Fruit fly (Drosophila melanogaster): Measurements from ENCODE around the gene BI-1.

Gene BI-1

dm6 chr3L:8308891-8309352, at the start of gene BI-1:
BI-1 (minus strand) TSS chr3L:8308941.
- no peak for TF ChIP-seq psq (optimal IDR thresholded peaks at IDR 0.05)

- TF ChIP-seq Myc (optimal IDR thresholded peaks at IDR 0.05) (no peak), psq (optimal IDR thresholded peaks at IDR 0.05) (no peak), ttk (optimal IDR thresholded peaks at IDR 0.05) (no peak), Sin3A (optimal IDR thresholded peaks at IDR 0.05) (no peak), h (optimal IDR thresholded peaks at IDR 0.05) (no peak), insv (optimal IDR thresholded peaks at IDR 0.05) (no peak)
Measured at dm6 chr3L:8358138-8358537, 49.4 kb upstream of the BI-1 start.

DNA sequence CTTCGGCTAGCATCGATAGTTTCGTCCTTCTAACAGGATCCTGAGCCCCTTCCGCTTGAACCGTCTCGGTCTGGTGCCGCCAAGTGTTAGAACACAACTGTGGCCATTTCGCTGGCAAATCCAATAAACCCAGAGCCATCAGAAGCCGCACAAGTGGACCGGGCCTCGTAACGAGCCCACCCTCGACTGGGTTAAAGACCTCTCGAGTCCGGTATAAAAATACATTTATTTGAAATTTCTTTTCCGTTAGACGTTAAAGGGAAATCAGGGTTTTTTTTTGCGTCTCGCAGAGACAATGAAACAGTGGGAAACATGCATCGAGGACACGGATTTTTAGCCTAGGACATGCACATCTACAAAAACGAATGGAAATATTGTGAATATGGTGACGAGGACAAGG, 47.5 kb upstream of the BI-1 start, which contains the start of gene Culd:
Gene Culd (minus strand): TSS at position 101 of the 400 bp plus-strand sequence.
- TF ChIP-seq psq (optimal IDR thresholded peaks at IDR 0.05): no peak
- no peak for TF ChIP-seq ttk (optimal IDR thresholded peaks at IDR 0.05)
- no peak for TF ChIP-seq Sin3A (optimal IDR thresholded peaks at IDR 0.05)
- no peak for TF ChIP-seq insv (optimal IDR thresholded peaks at IDR 0.05)

- TF ChIP-seq insv (optimal IDR thresholded peaks at IDR 0.05) (no peak), Myc (optimal IDR thresholded peaks at IDR 0.05) (no peak), psq (optimal IDR thresholded peaks at IDR 0.05) (no peak)
Measured at dm6 chr3L:8347346-8347745, 38.6 kb upstream of the BI-1 start.

- TF ChIP-seq ttk (optimal IDR thresholded peaks at IDR 0.05) (no peak), Sin3A (optimal IDR thresholded peaks at IDR 0.05) (no peak), h (optimal IDR thresholded peaks at IDR 0.05) (no peak), psq (optimal IDR thresholded peaks at IDR 0.05) (no peak), Myc (optimal IDR thresholded peaks at IDR 0.05) (no peak), insv (optimal IDR thresholded peaks at IDR 0.05) (no peak)
Measured at dm6 chr3L:8346100-8346980, 37.6 kb upstream of the BI-1 start, which contains the start of the genes CG7182 and GAPcenA. CG7182 (minus strand) TSS chr3L:8346382. GAPcenA (plus strand) TSS chr3L:8346561.

DNA sequence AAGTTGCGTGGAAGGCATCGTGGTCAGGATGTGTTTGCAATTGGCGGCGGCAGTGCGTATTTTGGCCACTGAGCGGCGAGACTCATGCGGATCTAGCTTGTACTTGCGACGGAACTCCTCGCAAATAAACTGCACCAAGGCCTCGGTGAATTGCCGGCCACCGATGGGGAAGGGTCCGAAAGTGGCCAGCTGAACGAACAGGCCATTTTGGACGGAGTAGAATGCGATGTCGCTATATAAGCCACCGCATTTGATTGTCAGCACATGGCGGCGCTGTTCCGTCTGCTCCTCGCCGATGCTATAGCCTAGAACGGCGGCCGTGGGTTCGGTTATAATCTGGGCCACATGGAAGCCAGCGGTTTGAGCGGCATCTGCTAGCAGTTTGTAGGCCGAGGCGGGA, 36.4 kb upstream of the BI-1 start:
- TF ChIP-seq ttk (optimal IDR thresholded peaks at IDR 0.05): peak; percentile 95
- no peak for TF ChIP-seq h (optimal IDR thresholded peaks at IDR 0.05)

DNA sequence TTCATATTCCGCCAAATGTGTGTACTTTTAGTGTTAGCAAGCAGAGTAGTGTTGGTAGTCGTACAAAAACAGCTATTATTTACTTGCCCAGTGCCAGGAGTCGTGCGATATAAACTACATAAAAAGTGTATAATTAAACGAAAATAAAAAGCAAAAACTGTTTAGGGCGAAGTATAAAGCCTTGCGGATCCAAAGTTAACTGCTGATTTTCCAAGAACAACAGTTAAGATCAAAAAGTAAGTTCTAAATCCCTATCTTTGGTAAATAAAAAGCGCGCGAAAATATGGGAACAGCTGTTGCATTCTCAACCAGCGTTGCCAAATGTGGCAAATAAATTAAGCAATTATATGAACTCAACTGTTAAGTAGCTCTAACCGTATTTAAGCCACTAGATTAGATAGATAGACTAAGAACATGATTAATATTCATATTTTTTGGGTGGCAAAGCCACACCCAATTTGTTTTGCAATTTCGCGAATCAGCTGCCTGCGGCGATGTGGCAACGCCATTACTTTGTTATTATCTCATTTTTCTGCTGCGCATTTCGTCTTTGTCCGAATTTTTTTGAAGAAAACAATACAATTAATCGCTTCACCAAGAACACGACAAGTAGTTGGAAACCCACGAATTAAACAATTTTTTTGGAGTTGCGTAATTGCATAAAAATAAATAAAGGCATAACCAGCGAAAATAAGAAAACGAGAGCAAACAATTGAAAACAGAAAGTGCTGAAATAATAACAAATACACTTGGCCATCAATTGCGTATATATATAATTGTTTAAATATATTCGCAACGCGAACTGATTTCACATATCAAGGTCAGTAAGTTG, 31.7 kb upstream of the BI-1 start, which contains the start of the genes Prim1 and CG7083:
Gene Prim1 (plus strand): TSS at position 51 of the 832 bp plus-strand sequence.
Gene CG7083 (plus strand): TSS at position 522 of the 832 bp plus-strand sequence.
- TF ChIP-seq Myc (optimal IDR thresholded peaks at IDR 0.05) (no peak), Sin3A (optimal IDR thresholded peaks at IDR 0.05) (no peak), insv (optimal IDR thresholded peaks at IDR 0.05) (no peak), ttk (optimal IDR thresholded peaks at IDR 0.05) (no peak), psq (optimal IDR thresholded peaks at IDR 0.05) (no peak), h (optimal IDR thresholded peaks at IDR 0.05) (no peak)

- TF ChIP-seq h (optimal IDR thresholded peaks at IDR 0.05) (no peak), Myc (optimal IDR thresholded peaks at IDR 0.05) (no peak), Sin3A (optimal IDR thresholded peaks at IDR 0.05) (no peak), ttk (optimal IDR thresholded peaks at IDR 0.05) (no peak), psq (optimal IDR thresholded peaks at IDR 0.05) (no peak), insv (optimal IDR thresholded peaks at IDR 0.05) (no peak)
Measured at dm6 chr3L:8338921-8339320, 30.2 kb upstream of the BI-1 start, which contains the start of gene Pex2. Pex2 (plus strand) TSS chr3L:8339051.

dm6 chr3L:8336372-8336771, 27.6 kb upstream of the BI-1 start, which contains the start of gene Cpr66Cb:
Cpr66Cb (plus strand) TSS chr3L:8336672.
- TF ChIP-seq h (optimal IDR thresholded peaks at IDR 0.05): no peak
- no peak for TF ChIP-seq psq (optimal IDR thresholded peaks at IDR 0.05)
- TF ChIP-seq Sin3A (optimal IDR thresholded peaks at IDR 0.05): no peak
- TF ChIP-seq insv (optimal IDR thresholded peaks at IDR 0.05): no peak
- TF ChIP-seq ttk (optimal IDR thresholded peaks at IDR 0.05): no peak
- no peak for TF ChIP-seq Myc (optimal IDR thresholded peaks at IDR 0.05)

DNA sequence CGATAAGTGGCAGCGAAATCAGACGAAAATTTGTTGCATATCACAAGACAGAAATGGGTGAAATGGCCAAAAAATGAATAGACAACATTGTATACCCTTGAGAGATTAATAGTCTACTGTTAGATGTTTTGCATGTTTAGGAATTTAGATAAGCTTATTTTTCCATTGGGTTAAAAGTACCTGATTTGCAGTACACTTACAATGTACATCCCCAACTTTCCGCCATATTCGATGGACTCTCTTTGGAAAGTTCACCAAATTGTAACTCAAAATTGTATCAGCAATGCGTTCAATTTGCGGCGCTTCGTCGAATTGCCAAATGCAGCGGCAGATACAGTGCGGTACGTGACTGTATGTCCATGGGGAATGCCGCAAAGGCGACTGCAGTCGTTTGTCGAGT, 25.6 kb upstream of the BI-1 start:
- TF ChIP-seq Myc (optimal IDR thresholded peaks at IDR 0.05): no peak

DNA sequence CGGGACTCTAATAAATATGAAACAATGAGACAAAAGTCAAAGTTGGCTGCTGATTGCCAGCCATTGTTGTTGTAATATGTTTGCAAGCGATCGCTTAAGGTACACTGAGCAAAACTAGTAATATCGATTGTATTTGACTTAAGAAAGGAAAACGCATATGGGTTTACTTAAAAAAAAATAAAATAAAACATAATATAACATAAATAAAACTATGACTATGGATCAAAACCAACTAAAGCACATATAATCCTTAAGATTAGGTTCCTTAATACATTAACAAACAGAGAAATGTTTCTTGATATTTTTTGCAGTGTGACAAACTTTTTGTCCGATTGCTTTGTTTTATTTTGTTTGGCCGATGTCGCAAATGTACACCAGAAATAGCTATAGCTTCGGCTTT, 24.8 kb upstream of the BI-1 start:
- no peak for TF ChIP-seq psq (optimal IDR thresholded peaks at IDR 0.05)
- TF ChIP-seq Sin3A (optimal IDR thresholded peaks at IDR 0.05): no peak
- TF ChIP-seq Myc (optimal IDR thresholded peaks at IDR 0.05): no peak
- TF ChIP-seq insv (optimal IDR thresholded peaks at IDR 0.05): no peak
- TF ChIP-seq ttk (optimal IDR thresholded peaks at IDR 0.05): no peak
- TF ChIP-seq h (optimal IDR thresholded peaks at IDR 0.05): no peak

DNA sequence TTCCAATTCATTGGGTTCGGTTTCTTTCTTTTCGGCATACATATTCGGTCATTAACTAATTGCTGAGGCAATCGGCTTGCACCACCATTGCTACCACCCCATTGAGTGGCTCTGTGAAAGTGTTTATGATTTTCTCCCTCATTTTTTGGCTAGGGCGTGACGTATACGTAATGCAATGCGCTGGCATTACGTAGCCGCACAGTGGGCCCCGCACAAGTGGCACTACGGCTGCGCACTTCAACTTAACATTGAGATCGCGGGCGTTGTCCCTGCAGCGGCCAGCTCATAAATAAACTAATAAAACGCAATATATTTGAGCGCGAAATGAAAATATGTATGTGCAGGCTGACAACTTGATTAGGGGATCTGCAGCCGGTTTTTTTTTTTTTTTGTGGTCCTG, 22.7 kb upstream of the BI-1 start:
- TF ChIP-seq Myc (optimal IDR thresholded peaks at IDR 0.05): no peak
- TF ChIP-seq insv (optimal IDR thresholded peaks at IDR 0.05): no peak
- TF ChIP-seq h (optimal IDR thresholded peaks at IDR 0.05): no peak
- no peak for TF ChIP-seq psq (optimal IDR thresholded peaks at IDR 0.05)
- TF ChIP-seq ttk (optimal IDR thresholded peaks at IDR 0.05): no peak
- no peak for TF ChIP-seq Sin3A (optimal IDR thresholded peaks at IDR 0.05)

Data from Kc167 (cell line).